ENCODE assay signal across 6 worm cellular contexts in the genomic region with DNA sequence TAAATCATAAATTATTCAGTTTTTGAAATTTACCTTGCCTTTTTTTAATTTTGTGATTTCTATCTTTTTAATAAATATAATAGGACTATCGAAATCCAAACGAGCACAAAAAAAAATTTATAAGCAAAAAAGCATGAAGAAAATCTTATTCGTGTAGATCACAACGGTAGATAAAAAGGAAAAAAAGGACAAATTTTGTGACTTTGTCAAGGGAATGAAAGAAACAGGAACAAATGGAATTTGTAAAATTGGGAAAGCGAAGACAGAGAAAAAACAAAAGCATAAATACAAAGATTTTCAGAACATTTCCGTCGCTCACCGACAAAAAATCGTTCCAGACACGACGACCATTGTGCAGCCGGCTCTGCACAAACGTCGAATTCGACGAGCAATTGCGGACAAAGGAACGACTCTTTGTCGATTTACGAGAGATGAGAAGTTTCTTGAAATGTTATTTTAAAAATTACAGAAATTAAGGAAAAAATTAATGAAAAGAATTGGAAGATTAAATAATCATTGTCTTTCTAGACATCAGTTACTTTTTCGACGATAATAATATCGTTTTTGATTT.
TF ChIP-seq lines count a peak whose summit lies in the region.

Gene F45F2.10 (minus strand): TSS at position 51 of the 571 bp plus-strand sequence.

TF ChIP-seq in whole organism, L1 larva, 84 proteins besides CTCF, POLR2A, EP300 and RAD21:
- peak; percentile 29 to 51 for TF ChIP-seq lin-35 (GFP tag; optimal IDR thresholded peaks at IDR 0.05; lab: Kevin White, UChicago)
- peak; percentile 27 for TF ChIP-seq rnt-1 (tag; optimal IDR thresholded peaks at IDR 0.05; lab: Kevin White, UChicago)
- TF ChIP-seq dpl-1 (GFP tag; optimal IDR thresholded peaks at IDR 0.05; lab: Kevin White, UChicago): peak in 2 of 3 experiments; percentile 29 to 33
- TF ChIP-seq nhr-237 (tag; optimal IDR thresholded peaks at IDR 0.05; lab: Kevin White, UChicago): no peak
- TF ChIP-seq hlh-17 (GFP tag; optimal IDR thresholded peaks at IDR 0.05; lab: Kevin White, UChicago; ENCODE audit: borderline replicate concordance): no peak
- peak; percentile 28 to 36 for TF ChIP-seq efl-1 (optimal IDR thresholded peaks at IDR 0.05; lab: Kevin White, UChicago)
- TF ChIP-seq efl-1 (GFP tag; optimal IDR thresholded peaks at IDR 0.05 in 1 of 2; lab: Kevin White, UChicago): peak; percentile 41 to 91
- TF ChIP-seq F16B12.6 (tag; optimal IDR thresholded peaks at IDR 0.05; lab: Kevin White, UChicago): peak; percentile 83
- TF ChIP-seq swsn-7 (tag; optimal IDR thresholded peaks at IDR 0.05; lab: Kevin White, UChicago): peak; percentile 17
- peak; percentile 33 for TF ChIP-seq C16A3.4 (tag; optimal IDR thresholded peaks at IDR 0.05; lab: Kevin White, UChicago)

TF ChIP-seq in whole organism, L2 larva, 48 proteins besides CTCF, POLR2A, EP300 and RAD21:
- TF ChIP-seq snpc-4 (tag; optimal IDR thresholded peaks at IDR 0.05; lab: Kevin White, UChicago) (peak; percentile 30), Y55F3AM.14 (GFP tag; optimal IDR thresholded peaks at IDR 0.05; lab: Kevin White, UChicago) (no peak), zag-1 (tag; optimal IDR thresholded peaks at IDR 0.05; lab: Kevin White, UChicago) (no peak), gmeb-1 (tag; optimal IDR thresholded peaks at IDR 0.05; lab: Kevin White, UChicago) (no peak), nhr-25 (tag; optimal IDR thresholded peaks at IDR 0.05; lab: Kevin White, UChicago) (no peak), ama-1 (optimal IDR thresholded peaks at IDR 0.05; lab: Kevin White, UChicago) (no peak), R02D3.7 (tag; optimal IDR thresholded peaks at IDR 0.05; lab: Kevin White, UChicago) (peak; percentile 6), nhr-129 (tag; optimal IDR thresholded peaks at IDR 0.05; lab: Kevin White, UChicago) (peak; percentile 1)

TF ChIP-seq in whole organism, L3 larva, 47 proteins besides CTCF, POLR2A, EP300 and RAD21:
- TF ChIP-seq elt-2 (tag; optimal IDR thresholded peaks at IDR 0.05; lab: Kevin White, UChicago) (peak; percentile 26), aly-2 (tag; optimal IDR thresholded peaks at IDR 0.05; lab: Kevin White, UChicago) (no peak), lin-39 (tag; optimal IDR thresholded peaks at IDR 0.05; lab: Kevin White, UChicago) (peak; percentile 10), pha-4 (tag; optimal IDR thresholded peaks at IDR 0.05; lab: Kevin White, UChicago) (peak; percentile 45), snpc-4 (tag; optimal IDR thresholded peaks at IDR 0.05; lab: Kevin White, UChicago) (peak; percentile 25), nhr-77 (tag; optimal IDR thresholded peaks at IDR 0.05; lab: Kevin White, UChicago) (no peak), lin-15B (tag; optimal IDR thresholded peaks at IDR 0.05; lab: Kevin White, UChicago) (peak; percentile 9), R02D3.7 (tag; optimal IDR thresholded peaks at IDR 0.05; lab: Kevin White, UChicago) (peak; percentile 76)
TF ChIP-seq in whole organism, L3 larva: peak in this region for 6.

TF ChIP-seq in whole organism, L4 larva, 104 proteins besides CTCF, POLR2A, EP300 and RAD21:
- TF ChIP-seq madf-9 (GFP tag; conservative IDR thresholded peaks at IDR 0.05; lab: Robert Waterston, UW): no peak
- no peak for TF ChIP-seq nhr-48 (tag; optimal IDR thresholded peaks at IDR 0.05; lab: Kevin White, UChicago)
- no peak for TF ChIP-seq lin-13 (GFP tag; optimal IDR thresholded peaks at IDR 0.05; lab: Kevin White, UChicago)
- TF ChIP-seq nhr-76 (tag; optimal IDR thresholded peaks at IDR 0.05; lab: Kevin White, UChicago): no peak
- TF ChIP-seq Y105C5A.15 (GFP tag; IDR thresholded peaks at IDR 0.05; lab: Robert Waterston, UW): no peak
- TF ChIP-seq nhr-237 (tag; optimal IDR thresholded peaks at IDR 0.05; lab: Kevin White, UChicago): no peak
- TF ChIP-seq lin-29 (GFP tag; IDR thresholded peaks at IDR 0.05; lab: Robert Waterston, UW): no peak
- no peak for TF ChIP-seq hlh-30 (tag; optimal IDR thresholded peaks at IDR 0.05; lab: Kevin White, UChicago; ENCODE audit: insufficient read depth)
- peak; percentile 26 for TF ChIP-seq dpl-1 (GFP tag; optimal IDR thresholded peaks at IDR 0.05; lab: Kevin White, UChicago)
- no peak for TF ChIP-seq F49E8.2 (tag; optimal IDR thresholded peaks at IDR 0.05; lab: Kevin White, UChicago; ENCODE audit: borderline replicate concordance)
- no peak for TF ChIP-seq pqm-1 (tag; optimal IDR thresholded peaks at IDR 0.05; lab: Kevin White, UChicago)
- TF ChIP-seq gei-8 (GFP tag; optimal IDR thresholded peaks at IDR 0.05; lab: Kevin White, UChicago): no peak
- no peak for TF ChIP-seq ceh-32 (tag; optimal IDR thresholded peaks at IDR 0.05; lab: Kevin White, UChicago; ENCODE audit: poor library complexity)
- no peak for TF ChIP-seq egl-27 (tag; optimal IDR thresholded peaks at IDR 0.05; lab: Kevin White, UChicago)
- TF ChIP-seq mes-2 (tag; optimal IDR thresholded peaks at IDR 0.05; lab: Kevin White, UChicago; ENCODE audit: poor library complexity, severe bottlenecking): peak; percentile 45
- TF ChIP-seq mdl-1 (tag; optimal IDR thresholded peaks at IDR 0.05; lab: Kevin White, UChicago): no peak
- TF ChIP-seq nhr-42 (GFP tag; IDR thresholded peaks at IDR 0.05; lab: Robert Waterston, UW): no peak
- TF ChIP-seq R02D3.7 (tag; optimal IDR thresholded peaks at IDR 0.05; lab: Kevin White, UChicago): peak; percentile 41

TF ChIP-seq in whole organism, late embryonic, 69 proteins besides CTCF, POLR2A, EP300 and RAD21:
- TF ChIP-seq sdc-2 (tag; optimal IDR thresholded peaks at IDR 0.05; lab: Kevin White, UChicago) (no peak), sox-2 (GFP tag; IDR thresholded peaks at IDR 0.05; lab: Robert Waterston, UW) (peak; percentile 12; the same call in 1 of the 2 replicates)

TF ChIP-seq in whole organism, young adult, 124 proteins besides CTCF, POLR2A, EP300 and RAD21:
- TF ChIP-seq tbp1 (GFP tag; optimal IDR thresholded peaks at IDR 0.05; lab: Kevin White, UChicago) (peak; percentile 17), dox-1 (GFP tag; IDR thresholded peaks at IDR 0.05; lab: Robert Waterston, UW) (peak; percentile 41; the same call in 1 of the 2 replicates), akir-1 (GFP tag; optimal IDR thresholded peaks at IDR 0.05; lab: Kevin White, UChicago) (no peak)
